Worm (Caenorhabditis elegans): Measurements from ENCODE around the gene F48F7.6.

DNA sequence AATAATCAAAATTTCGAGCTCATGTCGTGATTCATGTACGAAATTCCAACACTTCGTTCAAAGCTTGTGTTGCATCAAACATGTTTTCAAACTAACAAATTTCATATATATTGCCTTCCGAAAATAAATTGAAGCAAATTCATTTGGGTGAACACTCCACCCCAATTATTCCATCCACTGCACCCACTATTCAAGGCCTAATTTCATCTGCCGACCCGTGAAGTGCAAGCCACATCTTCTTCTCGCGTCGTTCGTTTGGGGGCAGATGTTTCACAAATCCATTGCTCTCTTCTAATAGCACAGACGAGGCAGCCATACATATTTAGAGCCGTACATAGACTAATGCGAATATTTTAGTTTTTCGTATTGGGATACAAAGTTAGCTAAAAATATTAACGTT lies 33.4 kb upstream of the F48F7.6 start:
- no peak for TF ChIP-seq snpc-4 (tag; optimal IDR thresholded peaks at IDR 0.05)
- TF ChIP-seq lin-11 (tag; optimal IDR thresholded peaks at IDR 0.05), result no peak
- TF ChIP-seq skn-1 (tag; optimal IDR thresholded peaks at IDR 0.05), result no peak
- TF ChIP-seq ztf-11 (tag; optimal IDR thresholded peaks at IDR 0.05), result no peak
- no peak for TF ChIP-seq R02D3.7 (tag; optimal IDR thresholded peaks at IDR 0.05)
- TF ChIP-seq zag-1 (tag; optimal IDR thresholded peaks at IDR 0.05), result no peak

Data from whole organism, L2 larva.